Fruit fly (Drosophila melanogaster) whole organism: ENCODE data around the gene CG2260.

ENCODE experiments used
- CG8478 ChIP-seq: fragments of >200 bp; optimal IDR thresholded peaks from 2 replicates; lab custom pipeline; 2018; ENCODE audit warnings: inconsistent platforms
- EcR ChIP-seq, 2 experiments: fragments of >200 bp; optimal IDR thresholded peaks; 2 replicates each; lab custom pipeline; 2017; ENCODE audit warnings: missing biosample characterization in 2 of 2, missing genetic modification characterization in 2 of 2, missing genetic modification reagents in 2 of 2
- pan ChIP-seq: fragments of >200 bp; optimal IDR thresholded peaks from 2 replicates; lab custom pipeline; 2017
- usp ChIP-seq: fragments of >200 bp; optimal IDR thresholded peaks from 2 replicates; lab custom pipeline; 2017; ENCODE audit warnings: missing biosample characterization, missing genetic modification characterization, mixed read lengths

dm6 chrX:8101479-8102198 lies 19.3 kb downstream of the CG2260 start, which contains the start of gene CG2258:
- TF ChIP-seq EcR (GFP tag; optimal IDR thresholded peaks at IDR 0.05; lab: Kevin White, UChicago): no peak
- no peak for TF ChIP-seq CG8478 (lab: Kevin White, UChicago)
- no peak for TF ChIP-seq usp (GFP tag; lab: Kevin White, UChicago)
- TF ChIP-seq pan: no peak
